Worm (Caenorhabditis elegans) whole organism, L4/young adult: ENCODE results near the gene T24G10.2.

ENCODE experiments used
- W03F9.2 ChIP-seq: fragments of 150-350 bp; optimal IDR thresholded peaks from 2 replicates; lab custom pipeline; 2014; ENCODE audit warnings: missing biosample characterization, missing genetic modification characterization
- dao-5 ChIP-seq: sonication (generic microtip); optimal IDR thresholded peaks from 2 replicates; lab custom pipeline; 2016; ENCODE audit warnings: missing genotype, missing genetic modification characterization, moderate library complexity, missing compliant biosample characterization
- him-1 ChIP-seq: sonication (generic microtip); optimal IDR thresholded peaks from 2 replicates; lab custom pipeline; 2016; ENCODE audit warnings: missing genotype, missing genetic modification reagents, missing genetic modification characterization, missing compliant biosample characterization

ce11 chrIII:5402419-5402818, 40.1 kb downstream of the T24G10.2 start:
- TF ChIP-seq him-1: no peak
- TF ChIP-seq dao-5 (tag; lab: Kevin White, UChicago): no peak
- no peak for TF ChIP-seq W03F9.2
